Worm (Caenorhabditis elegans) whole organism, L4 larva: ENCODE measurements around the gene gtf-2H4.

Source experiments
- D1046.2 ChIP-seq: fragments of 200-800 bp; sonication (Bioruptor generic); IDR thresholded peaks from 2 replicates; pipeline ENCODE4 v1.3.6; 2022; ENCODE audit warnings: missing genetic modification characterization, missing compliant biosample characterization
- F44E2.7 ChIP-seq: fragments of 200-800 bp; sonication (Bioruptor generic); IDR thresholded peaks from 2 replicates; pipeline ENCODE4 v2.1.2; 2022; ENCODE audit warnings: missing genetic modification characterization, missing compliant biosample characterization
- T20F7.1 ChIP-seq: fragments of 200-800 bp; sonication (Bioruptor generic); optimal IDR thresholded peaks from 2 replicates; lab custom pipeline; 2018; ENCODE audit warnings: mild to moderate bottlenecking, missing genetic modification characterization, missing compliant biosample characterization
- T26A8.4 ChIP-seq: fragments of 200-800 bp; sonication (Bioruptor generic); IDR thresholded peaks from 2 replicates; pipeline ENCODE4 v1.3.6; 2022; ENCODE audit warnings: missing genetic modification characterization, missing compliant biosample characterization
- Y105C5A.15 ChIP-seq: fragments of 200-800 bp; sonication (Bioruptor generic); IDR thresholded peaks from 2 replicates; pipeline ENCODE4 v1.3.6; 2022; ENCODE audit warnings: missing genetic modification characterization, missing compliant biosample characterization
- Y5F2A.4 ChIP-seq: fragments of 200-800 bp; sonication (Bioruptor generic); optimal IDR thresholded peaks from 2 replicates; lab custom pipeline; 2018; ENCODE audit warnings: mild to moderate bottlenecking, missing genetic modification characterization, missing compliant biosample characterization
- aha-1 ChIP-seq: fragments of 150-350 bp; peaks from one replicate; lab custom pipeline; 2014; ENCODE audit warnings: missing biosample characterization, missing genetic modification characterization
- ama-1 ChIP-seq: fragments of 150-350 bp; optimal IDR thresholded peaks from 2 replicates; lab custom pipeline; 2014; ENCODE audit warnings: inconsistent platforms, mixed read lengths
- dmd-8 ChIP-seq: fragments of 200-800 bp; sonication (Bioruptor generic); IDR thresholded peaks from 2 replicates; pipeline ENCODE4 v1.3.6; 2022; ENCODE audit warnings: missing genetic modification characterization, missing compliant biosample characterization
- duxl-1 ChIP-seq: sonication (generic microtip); optimal IDR thresholded peaks from 2 replicates; lab custom pipeline; 2016; ENCODE audit warnings: mild to moderate bottlenecking, missing genetic modification characterization, moderate library complexity, missing compliant biosample characterization; ENCODE audit not compliant: poor library complexity
- dve-1 ChIP-seq: sonication (generic microtip); optimal IDR thresholded peaks from 2 replicates; lab custom pipeline; 2017; ENCODE audit warnings: antibody characterized with exemption, mild to moderate bottlenecking, missing genetic modification characterization, missing compliant biosample characterization; ENCODE audit not compliant: insufficient read depth
- fkh-10 ChIP-seq: fragments of 150-350 bp; optimal IDR thresholded peaks from 2 replicates; lab custom pipeline; 2014; ENCODE audit warnings: missing biosample characterization, missing genetic modification reagents, missing genetic modification characterization
- hmg-1.1 ChIP-seq: fragments of 200-800 bp; sonication (Bioruptor generic); IDR thresholded peaks from 2 replicates; pipeline ENCODE4 v1.3.6; 2022; ENCODE audit warnings: missing genetic modification reagents, missing genetic modification characterization, missing compliant biosample characterization
- lim-7 ChIP-seq: fragments of 200-800 bp; sonication (Bioruptor generic); IDR thresholded peaks from 2 replicates; pipeline ENCODE4 v1.3.6; 2022; ENCODE audit warnings: missing genetic modification characterization, missing compliant biosample characterization
- lin-13 ChIP-seq: fragments of 150-350 bp; optimal IDR thresholded peaks from 2 replicates; lab custom pipeline; 2014; ENCODE audit warnings: missing biosample characterization, missing genetic modification reagents, missing genetic modification characterization
- lin-29 ChIP-seq: fragments of 200-800 bp; sonication (Bioruptor generic); IDR thresholded peaks from 2 replicates; pipeline ENCODE4 v1.3.6; 2022; ENCODE audit warnings: missing genetic modification reagents, missing genetic modification characterization, missing compliant biosample characterization
- lsy-2 ChIP-seq, 2 experiments: fragments of 150-350 bp in 1 of 2; sonication (generic microtip) in 1 of 2; optimal IDR thresholded peaks; 2 replicates each; lab custom pipeline; 2014 to 2017; ENCODE audit warnings: missing biosample characterization in 2 of 2, missing genetic modification characterization in 2 of 2
- madf-5 ChIP-seq, 2 experiments: fragments of 200-800 bp; sonication (Bioruptor generic); IDR thresholded peaks; 2 replicates each; pipeline ENCODE4 v1.3.6; 2022; ENCODE audit warnings: missing compliant biosample characterization in 2 of 2, missing genetic modification characterization in 2 of 2
- mdl-1 ChIP-seq, 2 experiments: fragments of 150-350 bp in 1 of 2; sonication (generic microtip) in 1 of 2; optimal IDR thresholded peaks; 2 replicates each; lab custom pipeline; 2014 to 2017; ENCODE audit warnings: missing biosample characterization in 2 of 2, missing genetic modification characterization in 2 of 2
- mep-1 ChIP-seq: fragments of 150-350 bp; sonication (generic microtip); optimal IDR thresholded peaks from 3 replicates; lab custom pipeline; 2014; ENCODE audit warnings: missing biosample characterization, missing genetic modification characterization
- mes-2 ChIP-seq: sonication (generic microtip); optimal IDR thresholded peaks from 2 replicates; lab custom pipeline; 2016; ENCODE audit warnings: missing genotype, mild to moderate bottlenecking, missing genetic modification characterization, missing compliant biosample characterization; ENCODE audit not compliant: poor library complexity, severe bottlenecking
- mxl-2 ChIP-seq: fragments of 200-800 bp; sonication (Bioruptor generic); conservative IDR thresholded peaks from 2 replicates; pipeline ENCODE4 v1.3.6; 2022; ENCODE audit warnings: missing genetic modification reagents, missing genetic modification characterization, missing compliant biosample characterization
- nhr-10 ChIP-seq: fragments of 150-350 bp; optimal IDR thresholded peaks from 2 replicates; lab custom pipeline; 2014; ENCODE audit warnings: missing biosample characterization, missing genetic modification characterization
- nhr-11 ChIP-seq: fragments of 150-350 bp; optimal IDR thresholded peaks from 2 replicates; lab custom pipeline; 2014; ENCODE audit warnings: missing biosample characterization, missing genetic modification characterization
- nhr-28 ChIP-seq: fragments of 150-350 bp; optimal IDR thresholded peaks from 2 replicates; lab custom pipeline; 2014; ENCODE audit warnings: missing biosample characterization, missing genetic modification characterization
- nhr-41 ChIP-seq: fragments of 200-800 bp; sonication (Bioruptor generic); IDR thresholded peaks from 2 replicates; pipeline ENCODE4 v1.3.6; 2022; ENCODE audit warnings: missing genetic modification reagents, missing genetic modification characterization, missing compliant biosample characterization
- nhr-42 ChIP-seq: fragments of 200-800 bp; sonication (Bioruptor generic); IDR thresholded peaks from 2 replicates; pipeline ENCODE4 v1.3.6; 2022; ENCODE audit warnings: missing genetic modification characterization, missing compliant biosample characterization
- pha-4 ChIP-seq, 2 experiments: fragments of 150-350 bp in 1 of 2; fragments of 200-800 bp in 1 of 2; sonication (Bioruptor generic) in 1 of 2; IDR thresholded peaks in 1 of 2; optimal IDR thresholded peaks in 1 of 2; 2 replicates each; pipeline versions ENCODE4 v1.3.6 to Lab custom; 2014 to 2022; ENCODE audit warnings: missing genetic modification characterization in 2 of 2, missing genetic modification reagents in 2 of 2, missing biosample characterization in 1 of 2, missing compliant biosample characterization in 1 of 2
- php-3 ChIP-seq: fragments of 200-800 bp; sonication (Bioruptor generic); IDR thresholded peaks from 2 replicates; pipeline ENCODE4 v1.3.6; 2022; ENCODE audit warnings: missing genetic modification reagents, missing genetic modification characterization, missing compliant biosample characterization
- sdz-12 ChIP-seq: fragments of 200-800 bp; sonication (Bioruptor generic); optimal IDR thresholded peaks from 2 replicates; lab custom pipeline; 2018; ENCODE audit warnings: mild to moderate bottlenecking, missing genetic modification characterization, missing compliant biosample characterization
- set-16 ChIP-seq: fragments of 200-800 bp; sonication (Bioruptor generic); IDR thresholded peaks from 2 replicates; pipeline ENCODE4 v1.3.6; 2022; ENCODE audit warnings: missing genetic modification reagents, missing genetic modification characterization, missing compliant biosample characterization
- snpc-1.2 ChIP-seq: fragments of 200-800 bp; sonication (Bioruptor generic); IDR thresholded peaks from 2 replicates; pipeline ENCODE4 v1.3.6; 2022; ENCODE audit warnings: missing genetic modification reagents, missing genetic modification characterization, missing compliant biosample characterization
- snpc-4 ChIP-seq: fragments of 150-350 bp; optimal IDR thresholded peaks from 2 replicates; lab custom pipeline; 2014; ENCODE audit warnings: missing biosample characterization, missing genetic modification characterization
- spr-1 ChIP-seq: sonication (generic microtip); optimal IDR thresholded peaks from 2 replicates; lab custom pipeline; 2016; ENCODE audit warnings: mild to moderate bottlenecking, missing genetic modification characterization, missing compliant biosample characterization
- spr-3 ChIP-seq: fragments of 200-800 bp; sonication (Bioruptor generic); optimal IDR thresholded peaks from 2 replicates; lab custom pipeline; 2018; ENCODE audit warnings: mild to moderate bottlenecking, missing genetic modification characterization, missing compliant biosample characterization
- unc-130 ChIP-seq: sonication (generic microtip); optimal IDR thresholded peaks from 2 replicates; lab custom pipeline; 2016; ENCODE audit warnings: missing genetic modification reagents, missing genetic modification characterization, missing compliant biosample characterization
- unc-39 ChIP-seq: sonication (generic microtip); optimal IDR thresholded peaks from 2 replicates; lab custom pipeline; 2017; ENCODE audit warnings: missing biosample characterization, missing genetic modification characterization
- unc-62 ChIP-seq, 3 experiments: fragments of 150-350 bp in 1 of 3; sonication (generic microtip); optimal IDR thresholded peaks in 2 of 3; peaks in 1 of 3; 1 replicate in 1 of 3; 2 replicates in 2 of 3; lab custom pipeline; 2014 to 2017; ENCODE audit warnings: missing biosample characterization in 3 of 3, missing genetic modification characterization in 3 of 3, missing genetic modification reagents in 3 of 3, missing genotype in 1 of 3
- zip-2 ChIP-seq: fragments of 150-350 bp; optimal IDR thresholded peaks from 2 replicates; lab custom pipeline; 2014; ENCODE audit warnings: missing biosample characterization, missing genetic modification characterization
- ztf-11 ChIP-seq: fragments of 150-350 bp; optimal IDR thresholded peaks from 2 replicates; lab custom pipeline; 2014; ENCODE audit warnings: missing biosample characterization, missing genetic modification characterization

The gtf-2H4 gene

ce11 chrIV:15441308-15441707, 11.7 kb downstream of the gtf-2H4 start, which contains the start of gene Y73F8A.22:
Gene Y73F8A.22, minus strand, starts transcription at chrIV:15441408.
- TF ChIP-seq dve-1 (tag; lab: Kevin White, UChicago) = no peak
- no peak for TF ChIP-seq lin-13 (GFP tag; lab: Kevin White, UChicago)
- TF ChIP-seq D1046.2 (GFP tag; lab: Robert Waterston, UW) = no peak
- no peak for TF ChIP-seq spr-3 (GFP tag; lab: Kevin White, UChicago)
- TF ChIP-seq nhr-10 (tag; lab: Kevin White, UChicago) = no peak
- no peak for TF ChIP-seq duxl-1 (tag; lab: Kevin White, UChicago)
- no peak for TF ChIP-seq Y5F2A.4
- no peak for TF ChIP-seq php-3 (GFP tag; lab: Robert Waterston, UW)

DNA sequence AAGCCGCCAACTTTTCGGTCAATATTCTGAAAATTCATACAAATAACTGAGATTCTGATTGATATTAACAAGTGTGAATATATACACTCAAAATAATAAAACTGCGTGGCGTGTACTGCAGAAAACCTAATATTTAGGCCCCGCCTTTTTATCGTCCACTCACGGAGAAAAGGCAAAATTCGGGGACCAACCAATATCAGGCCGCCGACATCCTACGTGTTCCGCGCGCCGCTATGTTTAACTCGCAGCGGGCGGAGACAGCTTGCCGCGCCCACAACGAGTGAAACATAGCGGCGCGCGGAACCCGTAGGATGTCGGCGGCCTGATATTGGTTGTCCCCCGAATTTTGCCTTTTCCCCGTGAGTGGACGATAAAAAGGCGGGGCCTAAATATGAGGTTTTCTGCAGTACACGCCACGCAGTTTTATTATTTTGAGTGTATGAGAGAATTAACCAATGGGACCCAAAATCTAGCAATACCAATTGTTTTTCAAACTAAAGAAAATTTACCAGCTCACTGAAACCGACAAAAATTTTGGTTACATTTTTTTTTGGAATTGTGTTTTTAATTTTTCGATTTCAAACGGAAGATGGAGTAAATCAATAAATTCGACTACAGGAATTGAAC, 17.5 kb downstream of the gtf-2H4 start:
- peak; percentile 79 for TF ChIP-seq snpc-1.2

DNA sequence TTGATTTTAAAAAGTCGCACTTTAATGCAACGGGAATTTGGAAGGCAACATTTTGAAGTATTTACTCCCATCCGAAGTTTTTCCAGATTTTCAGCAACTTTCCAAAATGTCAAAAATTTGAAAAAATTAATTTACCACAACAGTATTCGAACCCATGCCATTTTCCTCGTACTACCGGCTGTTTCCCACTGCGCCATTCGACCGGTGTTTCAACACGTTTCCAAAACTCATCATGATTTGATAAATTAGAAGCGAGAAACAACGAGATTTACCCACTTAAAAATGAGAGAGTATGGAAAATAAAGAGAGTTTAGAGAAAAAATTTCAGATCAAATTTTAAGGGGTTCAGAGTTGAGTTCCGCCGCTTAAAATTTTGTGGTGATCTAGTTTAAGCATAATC, 19.2 kb downstream of the gtf-2H4 start:
- TF ChIP-seq nhr-11 (tag; lab: Kevin White, UChicago) (no peak), mep-1 (tag; lab: Kevin White, UChicago) (peak; percentile 46), fkh-10 (no peak), dmd-8 (GFP tag; lab: Robert Waterston, UW) (no peak), ama-1 (lab: Kevin White, UChicago) (no peak), Y105C5A.15 (no peak), snpc-1.2 (peak; percentile 96)
- TF ChIP-seq, all 104 proteins: peak for 2

- TF ChIP-seq set-16 (GFP tag; lab: Robert Waterston, UW) (0 out of 2 replicates have a peak, but pooled peaks have one; percentile 49), snpc-4 (no peak), mxl-2 (no peak), aha-1 (tag; lab: Kevin White, UChicago) (no peak), unc-39 (tag; lab: Kevin White, UChicago) (no peak), snpc-1.2 (peak; percentile 80)
Observed at ce11 chrIV:15402565-15402964, 50.4 kb downstream of the gtf-2H4 start.

ce11 chrIV:15399977-15400376, 53.0 kb downstream of the gtf-2H4 start, which contains the start of gene nhr-5:
Gene nhr-5, plus strand, starts transcription at chrIV:15400277.
- TF ChIP-seq nhr-28 (tag; lab: Kevin White, UChicago) (no peak), set-16 (GFP tag; lab: Robert Waterston, UW) (no peak), spr-1 (tag; lab: Kevin White, UChicago) (no peak), lim-7 (GFP tag; lab: Robert Waterston, UW) (no peak), zip-2 (tag; lab: Kevin White, UChicago) (no peak), madf-5 (GFP tag; IDR thresholded peaks at IDR 0.05; lab: Robert Waterston, UW) (no peak), mdl-1 (tag; optimal IDR thresholded peaks at IDR 0.05; lab: Kevin White, UChicago) (no peak), pha-4 (GFP tag; IDR thresholded peaks at IDR 0.05; lab: Robert Waterston, UW) (no peak), pha-4 (tag; optimal IDR thresholded peaks at IDR 0.05; lab: Kevin White, UChicago) (no peak), T26A8.4 (GFP tag; lab: Robert Waterston, UW) (no peak), hmg-1.1 (GFP tag; lab: Robert Waterston, UW) (no peak), nhr-11 (tag; lab: Kevin White, UChicago) (no peak), unc-39 (tag; lab: Kevin White, UChicago) (no peak), mes-2 (no peak), nhr-42 (GFP tag; lab: Robert Waterston, UW) (no peak)

DNA sequence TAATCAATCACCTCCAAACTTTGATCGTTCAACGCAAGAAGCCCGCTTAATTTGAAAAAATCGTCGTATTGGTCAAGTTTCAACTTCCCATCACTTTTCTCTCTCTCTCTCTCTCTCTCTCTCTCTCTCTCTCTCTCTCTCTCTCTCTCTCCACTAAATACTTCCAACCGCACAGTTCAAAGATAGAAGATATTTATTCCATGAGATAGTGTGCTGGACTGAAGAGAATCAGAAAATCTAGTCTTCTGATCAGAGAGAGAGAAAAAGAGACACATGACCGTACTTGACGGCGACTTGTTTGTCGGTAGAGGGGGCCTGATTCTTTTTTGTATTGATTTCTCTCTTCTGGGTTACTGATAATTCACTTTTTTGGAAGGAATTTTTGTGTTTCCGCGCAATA, 54.3 kb downstream of the gtf-2H4 start:
- TF ChIP-seq lsy-2 (tag; optimal IDR thresholded peaks at IDR 0.05; lab: Kevin White, UChicago) = peak in 1 of 2 experiments; percentile 7
- TF ChIP-seq T20F7.1 (GFP tag; lab: Kevin White, UChicago) = no peak
- TF ChIP-seq unc-62 (GFP tag; optimal IDR thresholded peaks at IDR 0.05 in 1 of 2; lab: Kevin White, UChicago) = peak in 1 of 2 experiments; percentile 95
- no peak for TF ChIP-seq unc-62 (tag; optimal IDR thresholded peaks at IDR 0.05; lab: Kevin White, UChicago)
- no peak for TF ChIP-seq unc-130
- TF ChIP-seq php-3 (GFP tag; lab: Robert Waterston, UW) = no peak
- TF ChIP-seq ztf-11 (tag; lab: Kevin White, UChicago) = no peak
- peak in 1 of 2 experiments; percentile 71 for TF ChIP-seq mdl-1 (tag; optimal IDR thresholded peaks at IDR 0.05; lab: Kevin White, UChicago)
- TF ChIP-seq lin-29 (GFP tag; lab: Robert Waterston, UW) = no peak
- TF ChIP-seq nhr-41 = no peak
- no peak for TF ChIP-seq fkh-10
- TF ChIP-seq mes-2 = no peak
- no peak for TF ChIP-seq sdz-12 (GFP tag; lab: Kevin White, UChicago)
- TF ChIP-seq F44E2.7 (GFP tag; lab: Robert Waterston, UW) = no peak
- no peak for TF ChIP-seq D1046.2 (GFP tag; lab: Robert Waterston, UW)
